Worm (Caenorhabditis elegans): ENCODE measurements around the gene saeg-1.

- no peak for TF ChIP-seq pag-3 (tag; optimal IDR thresholded peaks at IDR 0.05; ENCODE audit: borderline replicate concordance)
- TF ChIP-seq ama-1 (optimal IDR thresholded peaks at IDR 0.05) = no peak
- no peak for TF ChIP-seq fkh-10 (GFP tag; optimal IDR thresholded peaks at IDR 0.05)
- no peak for TF ChIP-seq nhr-11 (tag; optimal IDR thresholded peaks at IDR 0.05)
- no peak for TF ChIP-seq ceh-2 (tag; optimal IDR thresholded peaks at IDR 0.05)
Observed at ce11 chrV:10865599-10865998, at the start of gene saeg-1.

Measured in whole organism, late embryonic.